Fruit fly (Drosophila melanogaster) whole organism, embryonic: ENCODE data around the gene Utx.

Experiments
- Abd-B ChIP-seq: fragments of 200-800 bp; sonication (Bioruptor generic); optimal IDR thresholded peaks from 2 replicates; lab custom pipeline; 2018; ENCODE audit warnings: missing biosample characterization, mild to moderate bottlenecking, missing genetic modification characterization, moderate library complexity
- CG12104 ChIP-seq: fragments of 200-800 bp; sonication (Bioruptor generic); optimal IDR thresholded peaks from 3 replicates; lab custom pipeline; 2016; ENCODE audit warnings: missing biosample characterization, missing genetic modification characterization
- CG12236 ChIP-seq: fragments of 200-800 bp; sonication (Bioruptor generic); optimal IDR thresholded peaks from 2 replicates; lab custom pipeline; 2016; ENCODE audit warnings: missing biosample characterization, missing genetic modification characterization
- CG1529 ChIP-seq: fragments of 200-800 bp; sonication (Bioruptor generic); optimal IDR thresholded peaks from 3 replicates; lab custom pipeline; 2018; ENCODE audit warnings: missing biosample characterization, missing genetic modification characterization
- CG16813 ChIP-seq: fragments of 200-800 bp; sonication (Bioruptor generic); IDR thresholded peaks from 3 replicates; pipeline ENCODE4 v1.3.6; 2022; ENCODE audit warnings: missing biosample characterization, missing genetic modification characterization; ENCODE audit not compliant: partially characterized antibody
- CG17328 ChIP-seq: fragments of 200-800 bp; sonication (Bioruptor generic); IDR thresholded peaks from 2 replicates; pipeline ENCODE4 v1.3.6; 2022; ENCODE audit warnings: missing biosample characterization, missing genetic modification characterization
- CG18011 ChIP-seq: fragments of 200-800 bp; sonication (Bioruptor generic); optimal IDR thresholded peaks from 2 replicates; lab custom pipeline; 2017; ENCODE audit warnings: missing biosample characterization, missing genetic modification characterization, mild to moderate bottlenecking, moderate library complexity, missing genotype
- CG2120 ChIP-seq: fragments of 200-800 bp; sonication (Bioruptor generic); optimal IDR thresholded peaks from 3 replicates; lab custom pipeline; 2016; ENCODE audit warnings: missing biosample characterization, missing genetic modification characterization
- CG2199 ChIP-seq: fragments of 200-800 bp; sonication (Bioruptor generic); IDR thresholded peaks from 3 replicates; pipeline ENCODE4 v1.3.6; 2022; ENCODE audit warnings: missing biosample characterization, missing genetic modification characterization
- CG34224 ChIP-seq: fragments of 200-800 bp; sonication (Bioruptor generic); IDR thresholded peaks from 3 replicates; pipeline ENCODE4 v1.3.6; 2022; ENCODE audit warnings: missing biosample characterization, missing genetic modification characterization; ENCODE audit not compliant: partially characterized antibody
- CG43689 ChIP-seq: fragments of 200-800 bp; sonication (Bioruptor generic); IDR thresholded peaks from 2 replicates; pipeline ENCODE4 v1.3.6; 2022; ENCODE audit warnings: missing biosample characterization, missing genetic modification characterization
- CG6683 ChIP-seq: fragments of 200-800 bp; sonication (Bioruptor generic); optimal IDR thresholded peaks from 2 replicates; lab custom pipeline; 2017; ENCODE audit warnings: missing biosample characterization, mild to moderate bottlenecking, missing genetic modification characterization, missing genetic modification reagents
- CG6765 ChIP-seq: fragments of 200-800 bp; sonication (Bioruptor generic); optimal IDR thresholded peaks from 3 replicates; lab custom pipeline; 2017; ENCODE audit warnings: missing biosample characterization, mild to moderate bottlenecking, missing genetic modification characterization
- Chrac-16 ChIP-seq: fragments of 200-800 bp; sonication (Bioruptor generic); optimal IDR thresholded peaks from 3 replicates; lab custom pipeline; 2016; ENCODE audit warnings: missing biosample characterization, missing genetic modification characterization
- Dbx ChIP-seq: fragments of 200-800 bp; sonication (Bioruptor generic); IDR thresholded peaks from 3 replicates; pipeline ENCODE4 v1.3.6; 2022; ENCODE audit warnings: missing biosample characterization, missing genetic modification characterization
- Dip2 ChIP-seq: fragments of 200-800 bp; sonication (Bioruptor generic); IDR thresholded peaks from 2 replicates; pipeline ENCODE4 v1.3.6; 2022; ENCODE audit warnings: missing biosample characterization, missing genetic modification characterization
- E2f1 ChIP-seq: fragments of 200-800 bp; sonication (Bioruptor generic); IDR thresholded peaks from 2 replicates; pipeline ENCODE4 v1.3.6; 2022; ENCODE audit warnings: missing biosample characterization, missing genetic modification characterization
- Fer1 ChIP-seq: fragments of 200-800 bp; sonication (Bioruptor generic); optimal IDR thresholded peaks from 2 replicates; lab custom pipeline; 2017; ENCODE audit warnings: missing biosample characterization, mild to moderate bottlenecking, missing genetic modification characterization
- HmgD ChIP-seq: fragments of 200-800 bp; sonication (Bioruptor generic); optimal IDR thresholded peaks from 3 replicates; lab custom pipeline; 2016; ENCODE audit warnings: missing biosample characterization, missing genetic modification characterization
- Mes4 ChIP-seq: fragments of 200-800 bp; sonication (Bioruptor generic); optimal IDR thresholded peaks from 2 replicates; lab custom pipeline; 2016; ENCODE audit warnings: missing biosample characterization, missing genetic modification characterization
- Neu2 ChIP-seq: fragments of 200-800 bp; sonication (Bioruptor generic); optimal IDR thresholded peaks from 3 replicates; lab custom pipeline; 2016; ENCODE audit warnings: missing biosample characterization, missing genetic modification characterization, borderline replicate concordance
- Nf-YC ChIP-seq: fragments of 200-800 bp; optimal IDR thresholded peaks from 3 replicates; lab custom pipeline; 2019; ENCODE audit warnings: missing biosample characterization, mild to moderate bottlenecking, missing genetic modification characterization, moderate library complexity
- Oli ChIP-seq: fragments of 200-800 bp; sonication (Bioruptor generic); optimal IDR thresholded peaks from 2 replicates; lab custom pipeline; 2018; ENCODE audit warnings: missing biosample characterization, mild to moderate bottlenecking, missing genetic modification characterization, moderate library complexity
- Vsx1 ChIP-seq: fragments of 200-800 bp; sonication (Bioruptor generic); optimal IDR thresholded peaks from 2 replicates; lab custom pipeline; 2017; ENCODE audit warnings: missing biosample characterization, mild to moderate bottlenecking, missing genetic modification characterization, missing genetic modification reagents
- Xrp1 ChIP-seq: fragments of 200-800 bp; sonication (Bioruptor generic); IDR thresholded peaks from 2 replicates; pipeline ENCODE4 v1.3.6; 2022; ENCODE audit warnings: missing biosample characterization, missing genetic modification characterization
- ase ChIP-seq: fragments of 200-800 bp; sonication (Bioruptor generic); IDR thresholded peaks from 3 replicates; pipeline ENCODE4 v1.3.6; 2022; ENCODE audit warnings: missing biosample characterization, missing genetic modification characterization
- ato ChIP-seq: fragments of 200-800 bp; sonication (Bioruptor generic); IDR thresholded peaks from 2 replicates; pipeline ENCODE4 v1.3.6; 2022; ENCODE audit warnings: missing biosample characterization, missing genetic modification characterization; ENCODE audit not compliant: partially characterized antibody
- bab2 ChIP-seq: fragments of 200-800 bp; sonication (Bioruptor generic); optimal IDR thresholded peaks from 2 replicates; lab custom pipeline; 2016; ENCODE audit warnings: missing biosample characterization, missing genetic modification characterization
- bowl ChIP-seq: fragments of 200-800 bp; sonication (Bioruptor generic); IDR thresholded peaks from 2 replicates; pipeline ENCODE4 v1.3.6; 2022; ENCODE audit warnings: missing biosample characterization, missing genetic modification characterization
- btn ChIP-seq: fragments of 200-800 bp; sonication (Bioruptor generic); optimal IDR thresholded peaks from 2 replicates; lab custom pipeline; 2016; ENCODE audit warnings: missing biosample characterization, missing genetic modification characterization
- dati ChIP-seq: fragments of 200-800 bp; sonication (Bioruptor generic); IDR thresholded peaks from 2 replicates; pipeline ENCODE4 v1.3.6; 2022; ENCODE audit warnings: missing biosample characterization, missing genetic modification characterization
- en ChIP-seq: fragments of 200-800 bp; sonication (Bioruptor generic); optimal IDR thresholded peaks from 2 replicates; lab custom pipeline; 2016; ENCODE audit warnings: missing biosample characterization, missing genetic modification characterization
- esg ChIP-seq: fragments of 200-800 bp; sonication (Bioruptor generic); conservative IDR thresholded peaks from 2 replicates; pipeline ENCODE4 v1.3.6; 2022; ENCODE audit warnings: missing biosample characterization, missing genetic modification characterization
- gfzf ChIP-seq: fragments of 200-800 bp; sonication (Bioruptor generic); optimal IDR thresholded peaks from 2 replicates; lab custom pipeline; 2016; ENCODE audit warnings: missing biosample characterization, mild to moderate bottlenecking, missing genetic modification characterization, moderate library complexity
- hkb ChIP-seq, 2 experiments: fragments of 200-800 bp in 1 of 2; fragments of >200 bp in 1 of 2; sonication (Bioruptor generic) in 1 of 2; IDR thresholded peaks in 1 of 2; optimal IDR thresholded peaks in 1 of 2; 2 replicates each; pipeline versions ENCODE4 v1.3.6 to Lab custom; 2017 to 2022; ENCODE audit warnings: missing biosample characterization in 1 of 2, missing genetic modification characterization in 1 of 2
- insv ChIP-seq, 2 experiments: fragments of 200-800 bp; sonication (Bioruptor generic); optimal IDR thresholded peaks; 3 replicates each; lab custom pipeline; 2016 to 2018; ENCODE audit warnings: missing biosample characterization in 2 of 2, missing genetic modification characterization in 2 of 2
- inv ChIP-seq: fragments of 200-800 bp; sonication (Bioruptor generic); IDR thresholded peaks from 2 replicates; pipeline ENCODE4 v1.3.6; 2022; ENCODE audit warnings: missing biosample characterization, missing genetic modification characterization; ENCODE audit not compliant: partially characterized antibody
- kah ChIP-seq: fragments of 200-800 bp; sonication (Bioruptor generic); optimal IDR thresholded peaks from 2 replicates; lab custom pipeline; 2018; ENCODE audit warnings: missing biosample characterization, mild to moderate bottlenecking, missing genetic modification characterization
- klu ChIP-seq: fragments of 200-800 bp; sonication (Bioruptor generic); IDR thresholded peaks from 2 replicates; pipeline ENCODE4 v1.3.6; 2022; ENCODE audit warnings: missing biosample characterization, missing genetic modification characterization
- mirr ChIP-seq: fragments of 200-800 bp; sonication (Bioruptor generic); optimal IDR thresholded peaks from 3 replicates; lab custom pipeline; 2018; ENCODE audit warnings: missing biosample characterization, mild to moderate bottlenecking, missing genetic modification characterization
- oc ChIP-seq: fragments of 200-800 bp; sonication (Bioruptor generic); optimal IDR thresholded peaks from 2 replicates; lab custom pipeline; 2018; ENCODE audit warnings: missing biosample characterization, mild to moderate bottlenecking, missing genetic modification characterization, moderate library complexity
- onecut ChIP-seq: fragments of 200-800 bp; sonication (Bioruptor generic); IDR thresholded peaks from 2 replicates; pipeline ENCODE4 v1.3.6; 2022; ENCODE audit warnings: missing biosample characterization, missing genetic modification characterization
- pho ChIP-seq: fragments of 200-800 bp; sonication (Bioruptor generic); optimal IDR thresholded peaks from 2 replicates; lab custom pipeline; 2016; ENCODE audit warnings: missing biosample characterization, missing genetic modification characterization
- pnt ChIP-seq: fragments of 200-800 bp; sonication (Bioruptor generic); optimal IDR thresholded peaks from 3 replicates; lab custom pipeline; 2016; ENCODE audit warnings: missing biosample characterization, missing genetic modification characterization
- pzg ChIP-seq: fragments of 200-800 bp; sonication (Bioruptor generic); optimal IDR thresholded peaks from 3 replicates; lab custom pipeline; 2018; ENCODE audit warnings: missing biosample characterization, mild to moderate bottlenecking, missing genetic modification characterization, moderate library complexity
- sc ChIP-seq, 3 experiments: fragments of >200 bp in 2 of 3; fragments of 200-800 bp in 1 of 3; sonication (Bioruptor generic) in 1 of 3; optimal IDR thresholded peaks; 2 replicates in 2 of 3; 3 replicates in 1 of 3; lab custom pipeline; 2017; ENCODE audit warnings: mild to moderate bottlenecking in 1 of 3, missing biosample characterization in 1 of 3, missing genetic modification characterization in 1 of 3, missing genetic modification reagents in 1 of 3
- sob ChIP-seq: fragments of 200-800 bp; sonication (Bioruptor generic); IDR thresholded peaks from 2 replicates; pipeline ENCODE4 v1.3.6; 2022; ENCODE audit warnings: missing biosample characterization, missing genetic modification characterization
- stwl ChIP-seq: fragments of 200-800 bp; sonication (Bioruptor generic); optimal IDR thresholded peaks from 3 replicates; lab custom pipeline; 2018; ENCODE audit warnings: missing biosample characterization, mild to moderate bottlenecking, missing genetic modification characterization, moderate library complexity
- twi ChIP-seq: fragments of 200-800 bp; optimal IDR thresholded peaks from 2 replicates; lab custom pipeline; 2019; ENCODE audit warnings: missing biosample characterization, mild to moderate bottlenecking, missing genetic modification characterization, moderate library complexity
- yki ChIP-seq: fragments of >200 bp; optimal IDR thresholded peaks from 3 replicates; lab custom pipeline; 2018
- z ChIP-seq: fragments of 200-800 bp; sonication (Bioruptor generic); IDR thresholded peaks from 3 replicates; pipeline ENCODE4 v1.3.6; 2022; ENCODE audit warnings: missing biosample characterization, missing genetic modification characterization

Utx gene

dm6 chr2L:10276846-10277245 lies 1.8 kb downstream of the Utx start (continued):
- TF ChIP-seq HmgD (no peak), stwl (tag; lab: Kevin White, UChicago) (no peak), Neu2 (GFP tag; lab: Kevin White, UChicago) (no peak), klu (no peak), CG34224 (GFP tag; lab: Robert Waterston, UW) (no peak), kah (GFP tag; lab: Kevin White, UChicago) (no peak), yki (lab: Kevin White, UChicago) (no peak), Nf-YC (no peak), oc (tag; lab: Kevin White, UChicago) (no peak), bab2 (GFP tag; lab: Kevin White, UChicago) (no peak), mirr (GFP tag; lab: Kevin White, UChicago) (no peak), CG17328 (peak; percentile 59), Fer1 (GFP tag; lab: Kevin White, UChicago) (no peak), sob (GFP tag; lab: Robert Waterston, UW) (no peak), Dip2 (GFP tag; lab: Robert Waterston, UW) (no peak), CG43689 (no peak), btn (peak; percentile 17), CG6765 (GFP tag; lab: Kevin White, UChicago) (no peak), Mes4 (GFP tag; lab: Kevin White, UChicago) (peak; percentile 1), CG16813 (no peak), CG1529 (GFP tag; lab: Kevin White, UChicago) (no peak), ase (peak; percentile 25; the same call in 1 of the 3 replicates), Xrp1 (peak; percentile 14; the same call in 1 of the 2 replicates), CG12236 (peak; percentile 47), bowl (no peak), z (GFP tag; lab: Robert Waterston, UW) (no peak), Abd-B (GFP tag; lab: Kevin White, UChicago) (no peak), CG12104 (GFP tag; lab: Kevin White, UChicago) (no peak), insv (GFP tag; optimal IDR thresholded peaks at IDR 0.05; lab: Kevin White, UChicago) (no peak), twi (tag; lab: Kevin White, UChicago) (no peak), inv (GFP tag; lab: Robert Waterston, UW) (no peak), en (peak; percentile 1), Vsx1 (GFP tag; lab: Kevin White, UChicago) (no peak), ato (GFP tag; lab: Robert Waterston, UW) (no peak), sc (optimal IDR thresholded peaks at IDR 0.05; lab: Kevin White, UChicago) (no peak), sc (GFP tag; optimal IDR thresholded peaks at IDR 0.05; lab: Kevin White, UChicago) (no peak), CG18011 (peak; percentile 10), pnt (no peak), esg (GFP tag; lab: Robert Waterston, UW) (no peak), E2f1 (GFP tag; lab: Robert Waterston, UW) (peak; percentile 38; the same call in 1 of the 2 replicates), CG6683 (GFP tag; lab: Kevin White, UChicago) (no peak), pzg (no peak), CG2199 (GFP tag; lab: Robert Waterston, UW) (0 out of 3 replicates have a peak, but pooled peaks have one; percentile 34), CG2120 (GFP tag; lab: Kevin White, UChicago) (no peak), Dbx (GFP tag; lab: Robert Waterston, UW) (no peak), dati (GFP tag; lab: Robert Waterston, UW) (0 out of 2 replicates have a peak, but pooled peaks have one; percentile 8), Chrac-16 (peak; percentile 14), onecut (GFP tag; lab: Robert Waterston, UW) (no peak), hkb (optimal IDR thresholded peaks at IDR 0.05; lab: Kevin White, UChicago) (no peak), hkb (GFP tag; IDR thresholded peaks at IDR 0.05; lab: Robert Waterston, UW) (no peak), gfzf (GFP tag; lab: Kevin White, UChicago) (no peak), pho (GFP tag; lab: Kevin White, UChicago) (no peak), Oli (tag; lab: Kevin White, UChicago) (no peak)
